Worm (Caenorhabditis elegans) whole organism, L4 larva: Measurements from ENCODE around the gene R11G1.7.

Experiments used
- ZK337.2 ChIP-seq: fragments of 200-800 bp; sonication (Bioruptor generic); IDR thresholded peaks from 2 replicates; pipeline ENCODE4 v1.3.6; 2022; ENCODE audit warnings: missing genetic modification reagents, missing genetic modification characterization, missing compliant biosample characterization
- aha-1 ChIP-seq: fragments of 150-350 bp; peaks from one replicate; lab custom pipeline; 2014; ENCODE audit warnings: missing biosample characterization, missing genetic modification characterization
- nhr-11 ChIP-seq: fragments of 150-350 bp; optimal IDR thresholded peaks from 2 replicates; lab custom pipeline; 2014; ENCODE audit warnings: missing biosample characterization, missing genetic modification characterization
- nhr-6 ChIP-seq: fragments of 150-350 bp; optimal IDR thresholded peaks from 2 replicates; lab custom pipeline; 2014; ENCODE audit warnings: missing biosample characterization, missing genetic modification characterization
- rbr-2 ChIP-seq: sonication (generic microtip); optimal IDR thresholded peaks from 2 replicates; lab custom pipeline; 2016; ENCODE audit warnings: missing genotype, missing genetic modification characterization, missing compliant biosample characterization
- snpc-4 ChIP-seq: fragments of 150-350 bp; optimal IDR thresholded peaks from 2 replicates; lab custom pipeline; 2014; ENCODE audit warnings: missing biosample characterization, missing genetic modification characterization
- ztf-11 ChIP-seq: fragments of 150-350 bp; optimal IDR thresholded peaks from 2 replicates; lab custom pipeline; 2014; ENCODE audit warnings: missing biosample characterization, missing genetic modification characterization

DNA sequence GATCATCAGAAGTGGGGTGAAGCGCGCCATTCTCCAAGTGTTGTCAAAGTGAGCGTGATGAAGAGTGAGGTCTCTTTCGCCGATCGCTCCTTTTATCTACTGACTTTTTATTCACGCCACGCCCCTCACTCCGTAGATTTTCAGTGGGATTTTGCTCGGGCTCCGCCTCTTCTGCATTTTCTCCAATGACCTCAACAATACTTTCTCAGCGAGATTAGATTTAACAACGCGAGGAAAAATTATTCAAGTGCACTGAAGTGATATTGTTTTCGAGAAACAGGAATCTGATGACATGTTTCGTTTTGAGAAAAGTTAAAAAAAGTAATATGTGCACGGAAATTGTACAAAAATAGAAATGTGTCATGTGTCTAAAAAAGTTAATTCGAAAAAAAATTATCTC, 12.8 kb downstream of the R11G1.7 start, which contains the start of gene snet-1:
- TF ChIP-seq ZK337.2 (GFP tag; lab: Robert Waterston, UW) (no peak), snpc-4 (tag; lab: Kevin White, UChicago) (no peak), aha-1 (tag; lab: Kevin White, UChicago) (no peak), nhr-11 (tag; lab: Kevin White, UChicago) (no peak), rbr-2 (tag; lab: Kevin White, UChicago) (no peak), ztf-11 (no peak), nhr-6 (no peak)
